Worm (Caenorhabditis elegans) whole organism, L4 larva: ENCODE measurements around the gene ets-9.

Source experiments
- D1046.2 ChIP-seq: fragments of 200-800 bp; sonication (Bioruptor generic); IDR thresholded peaks from 2 replicates; pipeline ENCODE4 v1.3.6; 2022; ENCODE audit warnings: missing genetic modification characterization, missing compliant biosample characterization
- F37D6.2 ChIP-seq: sonication (generic microtip); optimal IDR thresholded peaks from 2 replicates; lab custom pipeline; 2016; ENCODE audit warnings: mild to moderate bottlenecking, missing genetic modification characterization, missing compliant biosample characterization
- F49E8.2 ChIP-seq: sonication (generic microtip); optimal IDR thresholded peaks from 2 replicates; lab custom pipeline; 2016; ENCODE audit warnings: missing compliant biosample characterization, mild to moderate bottlenecking, missing genetic modification characterization, borderline replicate concordance
- R02D3.7 ChIP-seq: fragments of 150-350 bp; sonication (generic microtip); optimal IDR thresholded peaks from 3 replicates; lab custom pipeline; 2014; ENCODE audit warnings: missing biosample characterization, missing genetic modification characterization
- T26A8.4 ChIP-seq: fragments of 200-800 bp; sonication (Bioruptor generic); IDR thresholded peaks from 2 replicates; pipeline ENCODE4 v1.3.6; 2022; ENCODE audit warnings: missing genetic modification characterization, missing compliant biosample characterization
- Y48G9A.11 ChIP-seq: fragments of 200-800 bp; sonication (Bioruptor generic); IDR thresholded peaks from 2 replicates; pipeline ENCODE4 v1.3.6; 2022; ENCODE audit warnings: missing genetic modification reagents, missing genetic modification characterization, missing compliant biosample characterization
- ZK546.5 ChIP-seq, 2 experiments: sonication (generic microtip); optimal IDR thresholded peaks; 2 replicates each; lab custom pipeline; 2017; ENCODE audit warnings: missing biosample characterization in 2 of 2, missing genetic modification characterization in 2 of 2
- ceh-32 ChIP-seq: sonication (generic microtip); optimal IDR thresholded peaks from 2 replicates; lab custom pipeline; 2016; ENCODE audit warnings: mild to moderate bottlenecking, missing genetic modification characterization, missing compliant biosample characterization; ENCODE audit not compliant: poor library complexity
- daf-16 ChIP-seq, 3 experiments: sonication (generic microtip); optimal IDR thresholded peaks; 2 replicates each; lab custom pipeline; 2016 to 2017; ENCODE audit warnings: missing genetic modification characterization in 3 of 3, missing genetic modification reagents in 3 of 3, mild to moderate bottlenecking in 2 of 3, missing compliant biosample characterization in 2 of 3, missing biosample characterization in 1 of 3, moderate library complexity in 1 of 3
- dmd-6 ChIP-seq: fragments of 200-800 bp; sonication (Bioruptor generic); IDR thresholded peaks from 2 replicates; pipeline ENCODE4 v1.3.6; 2022; ENCODE audit warnings: missing genetic modification reagents, missing genetic modification characterization, missing compliant biosample characterization
- dpl-1 ChIP-seq: fragments of 150-350 bp; optimal IDR thresholded peaks from 2 replicates; lab custom pipeline; 2014; ENCODE audit warnings: missing biosample characterization, missing genetic modification reagents, missing genetic modification characterization
- dve-1 ChIP-seq: sonication (generic microtip); optimal IDR thresholded peaks from 2 replicates; lab custom pipeline; 2017; ENCODE audit warnings: antibody characterized with exemption, mild to moderate bottlenecking, missing genetic modification characterization, missing compliant biosample characterization; ENCODE audit not compliant: insufficient read depth
- egl-27 ChIP-seq: sonication (generic microtip); optimal IDR thresholded peaks from 3 replicates; lab custom pipeline; 2017; ENCODE audit warnings: missing biosample characterization, missing genetic modification reagents, missing genetic modification characterization
- hif-1 ChIP-seq, 2 experiments: sonication (generic microtip); optimal IDR thresholded peaks; 2 replicates each; lab custom pipeline; 2016 to 2017; ENCODE audit warnings: missing compliant biosample characterization in 2 of 2, missing genetic modification characterization in 2 of 2, missing genetic modification reagents in 2 of 2, missing genotype in 2 of 2, mild to moderate bottlenecking in 1 of 2
- hlh-30 ChIP-seq: sonication (generic microtip); optimal IDR thresholded peaks from 2 replicates; lab custom pipeline; 2017; ENCODE audit warnings: antibody characterized with exemption, mild to moderate bottlenecking, missing genetic modification characterization, missing compliant biosample characterization; ENCODE audit not compliant: insufficient read depth
- hmg-1.1 ChIP-seq: fragments of 200-800 bp; sonication (Bioruptor generic); IDR thresholded peaks from 2 replicates; pipeline ENCODE4 v1.3.6; 2022; ENCODE audit warnings: missing genetic modification reagents, missing genetic modification characterization, missing compliant biosample characterization
- jun-1 ChIP-seq: fragments of 150-350 bp; optimal IDR thresholded peaks from 2 replicates; lab custom pipeline; 2014; ENCODE audit warnings: missing biosample characterization, missing genetic modification reagents, missing genetic modification characterization
- lim-7 ChIP-seq: fragments of 200-800 bp; sonication (Bioruptor generic); IDR thresholded peaks from 2 replicates; pipeline ENCODE4 v1.3.6; 2022; ENCODE audit warnings: missing genetic modification characterization, missing compliant biosample characterization
- lin-29 ChIP-seq: fragments of 200-800 bp; sonication (Bioruptor generic); IDR thresholded peaks from 2 replicates; pipeline ENCODE4 v1.3.6; 2022; ENCODE audit warnings: missing genetic modification reagents, missing genetic modification characterization, missing compliant biosample characterization
- lin-38 ChIP-seq: fragments of 200-800 bp; sonication (Bioruptor generic); IDR thresholded peaks from 2 replicates; pipeline ENCODE4 v1.3.6; 2022; ENCODE audit warnings: missing genetic modification reagents, missing genetic modification characterization, missing compliant biosample characterization
- lsy-2 ChIP-seq, 2 experiments: fragments of 150-350 bp in 1 of 2; sonication (generic microtip) in 1 of 2; optimal IDR thresholded peaks; 2 replicates each; lab custom pipeline; 2014 to 2017; ENCODE audit warnings: missing biosample characterization in 2 of 2, missing genetic modification characterization in 2 of 2
- madf-5 ChIP-seq, 2 experiments: fragments of 200-800 bp; sonication (Bioruptor generic); IDR thresholded peaks; 2 replicates each; pipeline ENCODE4 v1.3.6; 2022; ENCODE audit warnings: missing compliant biosample characterization in 2 of 2, missing genetic modification characterization in 2 of 2
- mep-1 ChIP-seq: fragments of 150-350 bp; sonication (generic microtip); optimal IDR thresholded peaks from 3 replicates; lab custom pipeline; 2014; ENCODE audit warnings: missing biosample characterization, missing genetic modification characterization
- mes-2 ChIP-seq: sonication (generic microtip); optimal IDR thresholded peaks from 2 replicates; lab custom pipeline; 2016; ENCODE audit warnings: missing genotype, mild to moderate bottlenecking, missing genetic modification characterization, missing compliant biosample characterization; ENCODE audit not compliant: poor library complexity, severe bottlenecking
- mxl-3 ChIP-seq: fragments of 200-800 bp; sonication (Bioruptor generic); optimal IDR thresholded peaks from 2 replicates; lab custom pipeline; 2018; ENCODE audit warnings: mild to moderate bottlenecking, missing genetic modification characterization, missing compliant biosample characterization
- nhr-11 ChIP-seq: fragments of 150-350 bp; optimal IDR thresholded peaks from 2 replicates; lab custom pipeline; 2014; ENCODE audit warnings: missing biosample characterization, missing genetic modification characterization
- nhr-111 ChIP-seq: fragments of 200-800 bp; sonication (Bioruptor generic); optimal IDR thresholded peaks from 2 replicates; lab custom pipeline; 2018; ENCODE audit warnings: mild to moderate bottlenecking, missing genetic modification characterization, missing compliant biosample characterization
- nhr-28 ChIP-seq: fragments of 150-350 bp; optimal IDR thresholded peaks from 2 replicates; lab custom pipeline; 2014; ENCODE audit warnings: missing biosample characterization, missing genetic modification characterization
- nhr-41 ChIP-seq: fragments of 200-800 bp; sonication (Bioruptor generic); IDR thresholded peaks from 2 replicates; pipeline ENCODE4 v1.3.6; 2022; ENCODE audit warnings: missing genetic modification reagents, missing genetic modification characterization, missing compliant biosample characterization
- nhr-42 ChIP-seq: fragments of 200-800 bp; sonication (Bioruptor generic); IDR thresholded peaks from 2 replicates; pipeline ENCODE4 v1.3.6; 2022; ENCODE audit warnings: missing genetic modification characterization, missing compliant biosample characterization
- pha-4 ChIP-seq, 2 experiments: fragments of 150-350 bp in 1 of 2; fragments of 200-800 bp in 1 of 2; sonication (Bioruptor generic) in 1 of 2; IDR thresholded peaks in 1 of 2; optimal IDR thresholded peaks in 1 of 2; 2 replicates each; pipeline versions ENCODE4 v1.3.6 to Lab custom; 2014 to 2022; ENCODE audit warnings: missing genetic modification characterization in 2 of 2, missing genetic modification reagents in 2 of 2, missing biosample characterization in 1 of 2, missing compliant biosample characterization in 1 of 2
- set-16 ChIP-seq: fragments of 200-800 bp; sonication (Bioruptor generic); IDR thresholded peaks from 2 replicates; pipeline ENCODE4 v1.3.6; 2022; ENCODE audit warnings: missing genetic modification reagents, missing genetic modification characterization, missing compliant biosample characterization
- unc-62 ChIP-seq, 3 experiments: fragments of 150-350 bp in 1 of 3; sonication (generic microtip); optimal IDR thresholded peaks in 2 of 3; peaks in 1 of 3; 1 replicate in 1 of 3; 2 replicates in 2 of 3; lab custom pipeline; 2014 to 2017; ENCODE audit warnings: missing biosample characterization in 3 of 3, missing genetic modification characterization in 3 of 3, missing genetic modification reagents in 3 of 3, missing genotype in 1 of 3
- zag-1 ChIP-seq: fragments of 150-350 bp; optimal IDR thresholded peaks from 2 replicates; lab custom pipeline; 2014; ENCODE audit warnings: missing biosample characterization, missing genetic modification characterization

The ets-9 gene

ce11 chrX:4248949-4249348, 30.6 kb upstream of the ets-9 start, which contains the start of gene hlh-13:
Gene hlh-13 (plus strand): TSS chrX:4249249.
- TF ChIP-seq F37D6.2 (no peak), unc-62 (GFP tag; optimal IDR thresholded peaks at IDR 0.05 in 1 of 2; lab: Kevin White, UChicago) (peak in 1 of 2 experiments; percentile 68), unc-62 (tag; optimal IDR thresholded peaks at IDR 0.05; lab: Kevin White, UChicago) (no peak), hmg-1.1 (GFP tag; lab: Robert Waterston, UW) (no peak), ZK546.5 (tag; optimal IDR thresholded peaks at IDR 0.05; lab: Kevin White, UChicago) (no peak), egl-27 (tag; lab: Kevin White, UChicago) (no peak), mxl-3 (GFP tag; lab: Kevin White, UChicago) (no peak)
- TF ChIP-seq, all 104 proteins: peak for 1

DNA sequence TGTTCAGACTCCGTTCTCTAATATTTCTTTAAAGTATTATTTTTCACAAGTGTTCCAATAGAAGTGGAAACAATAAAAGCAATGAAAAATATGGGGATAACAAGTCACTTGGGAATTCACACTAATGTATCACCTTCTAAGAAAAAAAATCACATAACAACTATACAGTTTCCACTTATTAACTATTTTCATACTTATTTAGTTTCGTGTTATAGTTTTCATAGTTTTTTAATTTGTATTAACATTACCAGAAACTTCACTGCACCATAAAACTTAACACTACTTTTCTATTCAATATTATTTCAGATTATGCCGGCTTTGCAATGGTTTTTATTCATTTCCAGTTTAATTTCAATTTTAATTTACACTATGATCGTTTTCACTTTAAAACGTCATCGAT, 27.5 kb upstream of the ets-9 start, which contains the start of gene srv-5:
srv-5 (plus strand) TSS at position 301 of the 400 bp plus-strand sequence.
- TF ChIP-seq ZK546.5 (tag; optimal IDR thresholded peaks at IDR 0.05; lab: Kevin White, UChicago) = no peak
- no peak for TF ChIP-seq lim-7
- TF ChIP-seq daf-16 (GFP tag; optimal IDR thresholded peaks at IDR 0.05; lab: Kevin White, UChicago) = no peak
- TF ChIP-seq daf-16 (tag; optimal IDR thresholded peaks at IDR 0.05; lab: Kevin White, UChicago) = no peak
- TF ChIP-seq lin-29 = no peak
- TF ChIP-seq lsy-2 (tag; optimal IDR thresholded peaks at IDR 0.05; lab: Kevin White, UChicago) = no peak

DNA sequence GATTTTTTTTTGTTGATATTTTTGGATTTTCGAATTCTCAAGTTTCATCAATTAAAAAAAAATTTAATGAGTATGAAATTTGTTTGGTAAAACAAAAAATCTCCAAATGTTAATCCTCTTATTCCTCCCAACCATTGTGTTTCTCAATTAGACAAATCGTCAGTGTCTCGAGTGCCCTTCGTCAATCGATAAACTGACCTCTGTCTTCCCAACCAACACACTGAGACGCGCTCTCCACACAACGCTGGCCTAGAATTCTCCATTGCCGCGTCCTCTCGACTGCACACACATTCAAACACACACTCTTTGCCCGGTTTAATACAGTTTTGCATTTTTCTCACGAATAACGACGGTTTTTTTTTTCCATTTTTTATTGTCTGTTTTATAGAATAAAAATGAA, 24.7 kb upstream of the ets-9 start, which contains the start of gene taf-11.1:
taf-11.1 (plus strand) TSS at position 389 of the 400 bp plus-strand sequence.
- TF ChIP-seq dve-1 (tag; lab: Kevin White, UChicago) = peak; percentile 16
- no peak for TF ChIP-seq Y48G9A.11 (GFP tag; lab: Robert Waterston, UW)
- no peak for TF ChIP-seq nhr-111 (GFP tag; lab: Kevin White, UChicago)
- TF ChIP-seq hif-1 (tag; optimal IDR thresholded peaks at IDR 0.05; lab: Kevin White, UChicago) = peak in 1 of 2 experiments; percentile 22
- TF ChIP-seq mxl-3 (GFP tag; lab: Kevin White, UChicago) = peak; percentile 55
- no peak for TF ChIP-seq madf-5 (GFP tag; IDR thresholded peaks at IDR 0.05; lab: Robert Waterston, UW)
- peak in 1 of 2 experiments; percentile 28 for TF ChIP-seq lsy-2 (tag; optimal IDR thresholded peaks at IDR 0.05; lab: Kevin White, UChicago)
- no peak for TF ChIP-seq ceh-32 (tag; lab: Kevin White, UChicago)
- TF ChIP-seq nhr-42 (GFP tag; lab: Robert Waterston, UW) = no peak
- TF ChIP-seq mes-2 (tag; lab: Kevin White, UChicago) = peak; percentile 79
- TF ChIP-seq dpl-1 (GFP tag; lab: Kevin White, UChicago) = peak; percentile 2
- peak; percentile 64 for TF ChIP-seq nhr-28 (tag; lab: Kevin White, UChicago)
- TF ChIP-seq nhr-41 (GFP tag; lab: Robert Waterston, UW) = no peak
- TF ChIP-seq set-16 (GFP tag; lab: Robert Waterston, UW) = no peak
- no peak for TF ChIP-seq zag-1 (tag; lab: Kevin White, UChicago)
- TF ChIP-seq hmg-1.1 (GFP tag; lab: Robert Waterston, UW) = peak; percentile 47; the same call in 1 of the 2 replicates
- no peak for TF ChIP-seq daf-16 (GFP tag; optimal IDR thresholded peaks at IDR 0.05; lab: Kevin White, UChicago)
- peak; percentile 48 for TF ChIP-seq daf-16 (tag; optimal IDR thresholded peaks at IDR 0.05; lab: Kevin White, UChicago)
- TF ChIP-seq mep-1 (tag; lab: Kevin White, UChicago) = peak; percentile 57
- TF ChIP-seq hlh-30 (tag; lab: Kevin White, UChicago) = peak; percentile 43
- TF ChIP-seq F49E8.2 (tag; lab: Kevin White, UChicago) = no peak
- TF ChIP-seq, all 104 proteins: peak for 11

- TF ChIP-seq set-16 (GFP tag; lab: Robert Waterston, UW) (peak; percentile 81), ceh-32 (tag; lab: Kevin White, UChicago) (no peak), unc-62 (GFP tag; optimal IDR thresholded peaks at IDR 0.05 in 1 of 2; lab: Kevin White, UChicago) (peak in 1 of 2 experiments; percentile 64), unc-62 (tag; optimal IDR thresholded peaks at IDR 0.05; lab: Kevin White, UChicago) (no peak), D1046.2 (GFP tag; lab: Robert Waterston, UW) (0 out of 2 replicates have a peak, but pooled peaks have one; percentile 27)
Observed at ce11 chrX:4255366-4255765, 24.1 kb upstream of the ets-9 start.

- no peak for TF ChIP-seq nhr-11 (tag; lab: Kevin White, UChicago)
- no peak for TF ChIP-seq jun-1
- TF ChIP-seq hlh-30 (tag; lab: Kevin White, UChicago) = no peak
- TF ChIP-seq dmd-6 = no peak
- no peak for TF ChIP-seq T26A8.4
- TF ChIP-seq pha-4 (GFP tag; IDR thresholded peaks at IDR 0.05; lab: Robert Waterston, UW) = no peak
- no peak for TF ChIP-seq pha-4 (tag; optimal IDR thresholded peaks at IDR 0.05; lab: Kevin White, UChicago)
- no peak for TF ChIP-seq lin-38 (GFP tag; lab: Robert Waterston, UW)
- TF ChIP-seq R02D3.7 (tag; lab: Kevin White, UChicago) = no peak
- TF ChIP-seq, all 104 proteins: peak for 0
Observed at ce11 chrX:4256761-4257160, 22.7 kb upstream of the ets-9 start, which contains the start of gene srv-6. Gene srv-6 (plus strand): TSS chrX:4257061.
